Worm (Caenorhabditis elegans) whole organism, L4 larva: ENCODE results near the gene clec-38.
A peak's percentile ranks its signal among the peaks of the same experiment; 100 is the strongest.

Experiments
- F37D6.2 ChIP-seq: sonication (generic microtip); optimal IDR thresholded peaks from 2 replicates; lab custom pipeline; 2016; ENCODE audit warnings: mild to moderate bottlenecking, missing genetic modification characterization, missing compliant biosample characterization
- F49E8.2 ChIP-seq: sonication (generic microtip); optimal IDR thresholded peaks from 2 replicates; lab custom pipeline; 2016; ENCODE audit warnings: missing compliant biosample characterization, mild to moderate bottlenecking, missing genetic modification characterization, borderline replicate concordance
- T20F7.1 ChIP-seq: fragments of 200-800 bp; sonication (Bioruptor generic); optimal IDR thresholded peaks from 2 replicates; lab custom pipeline; 2018; ENCODE audit warnings: mild to moderate bottlenecking, missing genetic modification characterization, missing compliant biosample characterization
- Y75B8A.6 ChIP-seq: fragments of 200-800 bp; sonication (Bioruptor generic); IDR thresholded peaks from 2 replicates; pipeline ENCODE4 v1.3.6; 2022; ENCODE audit warnings: missing genetic modification reagents, missing genetic modification characterization, missing compliant biosample characterization
- ZK337.2 ChIP-seq: fragments of 200-800 bp; sonication (Bioruptor generic); IDR thresholded peaks from 2 replicates; pipeline ENCODE4 v1.3.6; 2022; ENCODE audit warnings: missing genetic modification reagents, missing genetic modification characterization, missing compliant biosample characterization
- ces-1 ChIP-seq: fragments of 150-350 bp; sonication (generic microtip); optimal IDR thresholded peaks from 4 replicates; lab custom pipeline; 2014; ENCODE audit warnings: missing biosample characterization, missing genetic modification reagents, missing genetic modification characterization
- daf-16 ChIP-seq, 3 experiments: sonication (generic microtip); optimal IDR thresholded peaks; 2 replicates each; lab custom pipeline; 2016 to 2017; ENCODE audit warnings: missing genetic modification characterization in 3 of 3, missing genetic modification reagents in 3 of 3, mild to moderate bottlenecking in 2 of 3, missing compliant biosample characterization in 2 of 3, missing biosample characterization in 1 of 3, moderate library complexity in 1 of 3
- dve-1 ChIP-seq: sonication (generic microtip); optimal IDR thresholded peaks from 2 replicates; lab custom pipeline; 2017; ENCODE audit warnings: antibody characterized with exemption, mild to moderate bottlenecking, missing genetic modification characterization, missing compliant biosample characterization; ENCODE audit not compliant: insufficient read depth
- hmg-1.1 ChIP-seq: fragments of 200-800 bp; sonication (Bioruptor generic); IDR thresholded peaks from 2 replicates; pipeline ENCODE4 v1.3.6; 2022; ENCODE audit warnings: missing genetic modification reagents, missing genetic modification characterization, missing compliant biosample characterization
- lim-7 ChIP-seq: fragments of 200-800 bp; sonication (Bioruptor generic); IDR thresholded peaks from 2 replicates; pipeline ENCODE4 v1.3.6; 2022; ENCODE audit warnings: missing genetic modification characterization, missing compliant biosample characterization
- lin-1 ChIP-seq: fragments of 200-800 bp; sonication (Bioruptor generic); IDR thresholded peaks from 2 replicates; pipeline ENCODE4 v1.3.6; 2022; ENCODE audit warnings: missing genetic modification reagents, missing genetic modification characterization, missing compliant biosample characterization
- lin-15B ChIP-seq: fragments of 150-350 bp; sonication (generic microtip); optimal IDR thresholded peaks from 3 replicates; lab custom pipeline; 2014; ENCODE audit warnings: missing biosample characterization, missing genetic modification characterization
- madf-9 ChIP-seq: fragments of 200-800 bp; sonication (Bioruptor generic); conservative IDR thresholded peaks from 2 replicates; pipeline ENCODE4 v1.3.6; 2022; ENCODE audit warnings: missing genetic modification reagents, missing genetic modification characterization, missing compliant biosample characterization
- mdl-1 ChIP-seq, 2 experiments: fragments of 150-350 bp in 1 of 2; sonication (generic microtip) in 1 of 2; optimal IDR thresholded peaks; 2 replicates each; lab custom pipeline; 2014 to 2017; ENCODE audit warnings: missing biosample characterization in 2 of 2, missing genetic modification characterization in 2 of 2
- nhr-10 ChIP-seq: fragments of 150-350 bp; optimal IDR thresholded peaks from 2 replicates; lab custom pipeline; 2014; ENCODE audit warnings: missing biosample characterization, missing genetic modification characterization
- nhr-111 ChIP-seq: fragments of 200-800 bp; sonication (Bioruptor generic); optimal IDR thresholded peaks from 2 replicates; lab custom pipeline; 2018; ENCODE audit warnings: mild to moderate bottlenecking, missing genetic modification characterization, missing compliant biosample characterization
- pha-4 ChIP-seq, 2 experiments: fragments of 150-350 bp in 1 of 2; fragments of 200-800 bp in 1 of 2; sonication (Bioruptor generic) in 1 of 2; IDR thresholded peaks in 1 of 2; optimal IDR thresholded peaks in 1 of 2; 2 replicates each; pipeline versions ENCODE4 v1.3.6 to Lab custom; 2014 to 2022; ENCODE audit warnings: missing genetic modification characterization in 2 of 2, missing genetic modification reagents in 2 of 2, missing biosample characterization in 1 of 2, missing compliant biosample characterization in 1 of 2
- php-3 ChIP-seq: fragments of 200-800 bp; sonication (Bioruptor generic); IDR thresholded peaks from 2 replicates; pipeline ENCODE4 v1.3.6; 2022; ENCODE audit warnings: missing genetic modification reagents, missing genetic modification characterization, missing compliant biosample characterization
- sdz-12 ChIP-seq: fragments of 200-800 bp; sonication (Bioruptor generic); optimal IDR thresholded peaks from 2 replicates; lab custom pipeline; 2018; ENCODE audit warnings: mild to moderate bottlenecking, missing genetic modification characterization, missing compliant biosample characterization
- set-16 ChIP-seq: fragments of 200-800 bp; sonication (Bioruptor generic); IDR thresholded peaks from 2 replicates; pipeline ENCODE4 v1.3.6; 2022; ENCODE audit warnings: missing genetic modification reagents, missing genetic modification characterization, missing compliant biosample characterization
- snpc-1.2 ChIP-seq: fragments of 200-800 bp; sonication (Bioruptor generic); IDR thresholded peaks from 2 replicates; pipeline ENCODE4 v1.3.6; 2022; ENCODE audit warnings: missing genetic modification reagents, missing genetic modification characterization, missing compliant biosample characterization
- snpc-4 ChIP-seq: fragments of 150-350 bp; optimal IDR thresholded peaks from 2 replicates; lab custom pipeline; 2014; ENCODE audit warnings: missing biosample characterization, missing genetic modification characterization
- spr-1 ChIP-seq: sonication (generic microtip); optimal IDR thresholded peaks from 2 replicates; lab custom pipeline; 2016; ENCODE audit warnings: mild to moderate bottlenecking, missing genetic modification characterization, missing compliant biosample characterization
- tag-97 ChIP-seq: fragments of 200-800 bp; sonication (Bioruptor generic); IDR thresholded peaks from 2 replicates; pipeline ENCODE4 v1.3.6; 2022; ENCODE audit warnings: missing genetic modification characterization, missing compliant biosample characterization
- unc-62 ChIP-seq, 3 experiments: fragments of 150-350 bp in 1 of 3; sonication (generic microtip); optimal IDR thresholded peaks in 2 of 3; peaks in 1 of 3; 1 replicate in 1 of 3; 2 replicates in 2 of 3; lab custom pipeline; 2014 to 2017; ENCODE audit warnings: missing biosample characterization in 3 of 3, missing genetic modification characterization in 3 of 3, missing genetic modification reagents in 3 of 3, missing genotype in 1 of 3
- zag-1 ChIP-seq: fragments of 150-350 bp; optimal IDR thresholded peaks from 2 replicates; lab custom pipeline; 2014; ENCODE audit warnings: missing biosample characterization, missing genetic modification characterization
- zfp-2 ChIP-seq: sonication (generic microtip); optimal IDR thresholded peaks from 2 replicates; lab custom pipeline; 2016; ENCODE audit warnings: mild to moderate bottlenecking, missing genetic modification characterization, missing compliant biosample characterization
- zip-11 ChIP-seq: fragments of 200-800 bp; sonication (Bioruptor generic); IDR thresholded peaks from 2 replicates; pipeline ENCODE4 v1.3.6; 2022; ENCODE audit warnings: missing genetic modification characterization, missing compliant biosample characterization
- zip-2 ChIP-seq: fragments of 150-350 bp; optimal IDR thresholded peaks from 2 replicates; lab custom pipeline; 2014; ENCODE audit warnings: missing biosample characterization, missing genetic modification characterization

The clec-38 gene

ce11 chrV:16693732-16694131 is 41.7 kb downstream of the clec-38 start, which contains the start of gene srw-42:
srw-42 (minus strand) TSS chrV:16693832.
- TF ChIP-seq F49E8.2 (tag; lab: Kevin White, UChicago) (no peak), lim-7 (GFP tag; lab: Robert Waterston, UW) (no peak), tag-97 (GFP tag; lab: Robert Waterston, UW) (no peak), daf-16 (GFP tag; optimal IDR thresholded peaks at IDR 0.05; lab: Kevin White, UChicago) (no peak), daf-16 (tag; optimal IDR thresholded peaks at IDR 0.05; lab: Kevin White, UChicago) (no peak), sdz-12 (GFP tag; lab: Kevin White, UChicago) (no peak), ZK337.2 (no peak), T20F7.1 (GFP tag; lab: Kevin White, UChicago) (no peak), spr-1 (tag; lab: Kevin White, UChicago) (no peak), ces-1 (no peak)

ce11 chrV:16692988-16693387 is 42.4 kb downstream of the clec-38 start:
- TF ChIP-seq nhr-111 (GFP tag; lab: Kevin White, UChicago) (no peak), set-16 (GFP tag; lab: Robert Waterston, UW) (peak; percentile 92)

ce11 chrV:16687227-16687626 is 48.2 kb downstream of the clec-38 start, which contains the start of gene srz-102:
srz-102 (plus strand) TSS chrV:16687527.
- no peak for TF ChIP-seq hmg-1.1 (GFP tag; lab: Robert Waterston, UW)
- no peak for TF ChIP-seq zfp-2 (tag; lab: Kevin White, UChicago)
- TF ChIP-seq sdz-12 (GFP tag; lab: Kevin White, UChicago): no peak
- TF ChIP-seq F37D6.2 (tag; lab: Kevin White, UChicago): no peak
- no peak for TF ChIP-seq F49E8.2 (tag; lab: Kevin White, UChicago)
- no peak for TF ChIP-seq mdl-1 (tag; optimal IDR thresholded peaks at IDR 0.05; lab: Kevin White, UChicago)
- no peak for TF ChIP-seq Y75B8A.6
- TF ChIP-seq lin-15B (tag; lab: Kevin White, UChicago): no peak
- no peak for TF ChIP-seq snpc-4 (tag; lab: Kevin White, UChicago)
- no peak for TF ChIP-seq pha-4 (GFP tag; IDR thresholded peaks at IDR 0.05; lab: Robert Waterston, UW)
- no peak for TF ChIP-seq pha-4 (tag; optimal IDR thresholded peaks at IDR 0.05; lab: Kevin White, UChicago)
- TF ChIP-seq php-3 (GFP tag; lab: Robert Waterston, UW): no peak
- TF ChIP-seq T20F7.1 (GFP tag; lab: Kevin White, UChicago): no peak
- no peak for TF ChIP-seq madf-9 (GFP tag; lab: Robert Waterston, UW)
- no peak for TF ChIP-seq lin-1
- no peak for TF ChIP-seq nhr-10 (tag; lab: Kevin White, UChicago)
- TF ChIP-seq unc-62 (GFP tag; optimal IDR thresholded peaks at IDR 0.05 in 1 of 2; lab: Kevin White, UChicago): no peak
- TF ChIP-seq unc-62 (tag; optimal IDR thresholded peaks at IDR 0.05; lab: Kevin White, UChicago): no peak
- TF ChIP-seq dve-1 (tag; lab: Kevin White, UChicago): no peak
- TF ChIP-seq zag-1 (tag; lab: Kevin White, UChicago): no peak

DNA sequence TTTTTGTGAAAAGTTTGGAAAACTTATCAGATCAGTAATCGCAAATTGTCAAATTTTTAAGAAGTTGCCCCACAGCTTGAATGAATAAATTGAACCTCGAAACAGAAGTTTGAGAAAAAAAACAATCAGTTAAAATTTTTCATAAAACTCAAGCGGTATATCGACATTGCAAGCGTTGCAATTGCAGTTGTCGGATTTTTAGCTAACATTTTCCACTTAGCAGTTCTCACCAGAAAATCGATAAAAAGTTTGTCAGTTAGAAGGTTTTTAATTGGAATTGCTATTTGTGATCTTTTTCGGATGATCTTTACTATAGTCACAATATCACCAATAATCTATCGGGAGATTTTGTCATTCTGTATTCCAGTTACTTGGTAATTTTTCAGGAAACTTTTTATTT is 49.7 kb downstream of the clec-38 start, which contains the start of gene srw-43:
Gene srw-43, plus strand, starts transcription at position 301 of the 400 bp plus-strand sequence.
- TF ChIP-seq zip-2 (tag; lab: Kevin White, UChicago) (no peak), lim-7 (GFP tag; lab: Robert Waterston, UW) (no peak), zip-11 (GFP tag; lab: Robert Waterston, UW) (no peak), snpc-1.2 (GFP tag; lab: Robert Waterston, UW) (no peak)
